Fruit fly (Drosophila melanogaster) Kc167 (cell line): ENCODE measurements around the gene CG5160.

ENCODE experiments used
- Myc ChIP-seq: fragments of >200 bp; optimal IDR thresholded peaks from 2 replicates; lab custom pipeline; 2017; ENCODE audit warnings: missing external identifiers
- Sin3A ChIP-seq: fragments of >200 bp; optimal IDR thresholded peaks from 2 replicates; lab custom pipeline; 2018; ENCODE audit warnings: missing external identifiers
- h ChIP-seq: fragments of >200 bp; optimal IDR thresholded peaks from 3 replicates; lab custom pipeline; 2018; ENCODE audit warnings: missing external identifiers
- insv ChIP-seq: fragments of >200 bp; optimal IDR thresholded peaks from 3 replicates; lab custom pipeline; 2018; ENCODE audit warnings: missing external identifiers
- psq ChIP-seq: fragments of >200 bp; optimal IDR thresholded peaks from 2 replicates; lab custom pipeline; 2017; ENCODE audit warnings: missing external identifiers
- ttk ChIP-seq: sonication (Bioruptor generic); optimal IDR thresholded peaks from 2 replicates; lab custom pipeline; 2017; ENCODE audit warnings: missing external identifiers

Gene CG5160

DNA sequence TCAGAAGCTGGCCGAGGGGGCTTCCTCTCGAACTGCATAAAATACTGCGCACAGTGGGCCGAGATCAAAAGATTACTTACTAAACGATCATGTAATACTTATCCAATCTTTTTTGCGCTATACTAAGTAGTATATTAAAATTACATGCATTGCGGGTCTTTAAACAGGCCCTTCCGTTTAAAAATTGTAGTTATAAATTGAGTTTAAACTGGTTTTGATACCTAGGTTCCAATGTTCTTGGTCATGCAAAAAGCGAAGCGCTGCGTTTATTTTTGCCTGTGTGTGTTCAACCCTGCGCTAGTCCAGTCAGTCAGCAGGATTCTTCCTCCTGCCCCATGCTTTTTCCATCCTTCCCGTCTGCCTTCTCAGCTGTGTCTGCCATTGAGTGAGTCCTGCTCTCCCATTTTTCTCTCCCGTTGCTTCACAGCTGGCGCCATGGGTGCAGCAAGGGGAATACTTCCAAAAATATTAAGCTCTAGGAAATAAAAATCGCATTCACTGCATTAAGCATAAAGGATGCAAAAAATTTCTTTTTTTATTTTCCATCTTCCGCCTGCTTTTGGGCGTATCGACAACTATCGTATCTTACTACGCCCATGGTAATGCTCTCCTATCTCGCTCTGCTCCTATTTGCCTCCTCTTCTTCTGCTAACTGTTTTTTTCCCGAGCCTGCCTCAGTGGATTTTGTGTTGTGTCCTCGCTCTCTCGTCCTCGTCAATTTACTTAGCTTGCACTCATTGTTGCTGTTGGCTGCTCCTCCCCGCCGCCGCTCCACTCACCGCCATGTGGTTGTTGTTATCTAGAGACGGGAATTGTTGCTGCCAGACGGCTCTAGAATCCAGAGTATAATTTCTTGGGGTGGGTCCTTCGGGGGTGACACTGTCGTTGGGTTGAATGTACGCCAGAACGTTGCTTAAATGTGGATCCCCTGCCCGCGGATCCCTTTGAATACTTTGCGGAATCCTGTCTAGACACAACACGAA lies 22.0 kb upstream of the CG5160 start:
- no peak for TF ChIP-seq Sin3A (lab: Kevin White, UChicago)
- no peak for TF ChIP-seq ttk (lab: Kevin White, UChicago)
- no peak for TF ChIP-seq h (lab: Kevin White, UChicago)
- no peak for TF ChIP-seq insv
- TF ChIP-seq psq, result no peak
- TF ChIP-seq Myc, result no peak

DNA sequence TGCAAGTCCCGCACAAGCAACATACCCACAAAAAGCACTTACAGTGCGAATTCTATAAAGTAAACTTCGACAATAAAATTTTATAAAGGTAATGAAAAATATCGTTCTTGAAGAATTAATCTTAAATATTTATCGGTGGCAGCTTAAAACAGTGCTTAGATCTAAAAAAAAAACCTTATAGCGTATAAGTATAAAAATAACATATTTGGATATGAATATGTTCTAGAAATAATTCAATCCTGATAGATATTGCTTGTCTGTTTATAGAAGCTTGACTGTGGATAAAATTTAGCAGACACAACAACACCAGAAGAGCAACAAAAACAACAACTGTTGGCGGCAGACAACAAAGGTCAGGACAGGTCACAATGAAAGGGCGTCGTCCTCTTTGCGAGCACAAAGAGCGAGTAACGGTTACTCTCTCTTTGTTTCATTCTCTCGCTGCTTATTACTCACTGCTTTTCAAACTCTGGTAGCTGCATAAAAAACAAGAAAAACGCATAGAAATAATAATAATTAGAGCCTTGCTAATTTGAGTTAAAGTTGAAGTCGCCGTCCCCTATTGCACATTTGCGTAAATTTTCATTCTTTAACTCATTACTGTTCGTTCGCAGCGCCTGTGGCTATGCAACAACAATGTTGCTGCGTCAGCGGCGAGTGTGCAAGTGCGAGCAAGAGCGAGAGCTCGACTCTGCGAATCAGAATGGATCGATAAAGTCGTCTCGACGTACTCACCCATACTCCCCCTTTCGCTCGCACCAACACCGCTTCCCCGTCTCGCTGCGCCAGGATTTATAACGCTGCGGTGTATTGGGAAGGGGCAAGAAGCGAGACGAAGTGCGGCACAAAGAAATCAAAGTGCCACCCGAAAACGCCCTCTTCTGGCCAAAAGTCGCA lies 21.1 kb upstream of the CG5160 start:
- TF ChIP-seq h (lab: Kevin White, UChicago) (no peak), psq (no peak), insv (no peak)

- TF ChIP-seq Sin3A (lab: Kevin White, UChicago) (no peak), Myc (no peak), ttk (lab: Kevin White, UChicago) (no peak), insv (no peak), psq (no peak), h (lab: Kevin White, UChicago) (no peak)
These were observed 19.8 kb upstream of the CG5160 start for dm6 chr2L:7418148-7418988.

DNA sequence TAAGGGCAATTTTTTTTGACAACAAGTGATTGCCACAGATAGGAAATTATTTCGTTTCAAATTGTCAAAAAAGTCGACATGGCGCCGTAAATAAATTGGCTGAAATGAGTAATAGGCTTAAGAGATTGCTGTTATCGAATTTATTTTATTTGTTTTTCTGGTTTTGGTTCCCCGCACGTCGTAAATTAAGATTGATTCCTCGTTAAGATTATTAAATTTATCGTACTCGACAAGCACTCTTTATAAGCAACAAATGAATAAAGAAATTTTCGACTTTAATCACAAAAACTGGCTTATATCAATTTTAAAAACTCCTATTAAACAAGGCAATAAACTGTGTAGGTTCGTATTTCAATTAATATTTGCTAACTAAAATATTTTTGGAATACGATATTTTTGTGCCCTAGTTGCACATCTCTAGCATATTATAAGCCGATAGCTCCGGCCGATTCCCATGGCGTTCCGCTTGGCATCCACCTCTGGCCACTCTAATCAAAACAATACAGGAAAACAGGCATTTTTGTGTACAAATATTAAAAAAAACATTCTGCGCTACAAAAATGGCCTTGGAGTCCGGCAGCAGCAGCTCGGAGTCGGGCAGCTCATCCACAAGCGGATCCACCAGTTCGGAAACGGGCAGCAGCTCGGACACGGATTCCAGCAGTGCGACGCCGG lies 13.5 kb upstream of the CG5160 start, which contains the start of gene chm:
TSS of gene chm (plus strand) at position 471 of the 675 bp plus-strand sequence.
- no peak for TF ChIP-seq psq
- no peak for TF ChIP-seq insv
- no peak for TF ChIP-seq Myc
- no peak for TF ChIP-seq h (lab: Kevin White, UChicago)
- TF ChIP-seq Sin3A (lab: Kevin White, UChicago), result no peak
- no peak for TF ChIP-seq ttk (lab: Kevin White, UChicago)

- TF ChIP-seq psq (no peak), Sin3A (lab: Kevin White, UChicago) (no peak), ttk (lab: Kevin White, UChicago) (no peak), insv (no peak), h (lab: Kevin White, UChicago) (no peak)
These were observed 12.1 kb upstream of the CG5160 start, which contains the start of gene CG15818 for dm6 chr2L:7410609-7411008. Gene CG15818, plus strand, starts transcription at chr2L:7410909.

DNA sequence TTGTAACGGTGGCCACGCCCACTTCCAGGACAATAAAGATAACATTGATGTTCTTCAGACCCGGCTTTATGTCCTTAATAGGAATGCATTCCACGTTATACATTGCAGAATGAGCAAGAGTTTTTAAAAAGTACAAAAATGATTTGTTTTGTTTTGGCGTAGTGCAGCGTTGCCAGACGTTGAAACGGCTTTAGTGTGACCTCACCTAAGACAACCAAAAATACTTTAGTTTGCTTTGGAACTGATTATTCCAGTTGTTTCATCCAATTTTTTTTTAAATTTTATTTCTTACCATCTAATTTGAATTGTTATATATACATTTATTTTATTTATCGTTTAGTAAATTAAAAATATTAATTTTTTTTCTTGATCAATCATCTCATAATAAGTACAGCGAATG lies 11.1 kb upstream of the CG5160 start, which contains the start of gene CG5181:
TSS of gene CG5181 (minus strand) at position 208 of the 400 bp plus-strand sequence.
- no peak for TF ChIP-seq ttk (lab: Kevin White, UChicago)
- TF ChIP-seq Myc, result no peak
- TF ChIP-seq h (lab: Kevin White, UChicago), result no peak

- TF ChIP-seq psq (no peak), ttk (lab: Kevin White, UChicago) (no peak), Sin3A (lab: Kevin White, UChicago) (no peak), Myc (no peak), insv (no peak), h (lab: Kevin White, UChicago) (no peak)
These were observed 10.5 kb upstream of the CG5160 start for dm6 chr2L:7409007-7409406.

- TF ChIP-seq psq (no peak), Sin3A (lab: Kevin White, UChicago) (no peak), Myc (no peak), insv (no peak), ttk (lab: Kevin White, UChicago) (no peak), h (lab: Kevin White, UChicago) (no peak)
These were observed 9.1 kb upstream of the CG5160 start for dm6 chr2L:7407638-7408037.

DNA sequence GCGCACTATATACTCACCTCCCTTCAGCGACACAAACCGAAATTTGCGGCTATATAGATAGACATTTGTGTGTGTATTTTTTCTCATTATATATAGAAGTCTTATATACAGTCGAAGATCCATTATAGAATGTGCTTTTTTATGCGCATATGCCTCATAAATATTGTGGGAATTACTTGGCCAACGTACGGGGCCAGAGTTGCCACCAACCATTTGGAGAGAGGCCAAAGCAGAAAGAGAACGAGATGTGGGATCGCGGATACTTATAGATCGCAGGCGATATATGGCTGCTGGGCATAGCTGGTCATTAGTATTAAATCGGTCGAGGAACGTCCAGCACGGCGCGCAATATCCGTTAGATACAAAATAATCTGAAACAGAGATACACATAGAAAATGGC lies 6.4 kb upstream of the CG5160 start, which contains the start of gene CG5177:
TSS of gene CG5177 (plus strand) at position 305 of the 400 bp plus-strand sequence.
- no peak for TF ChIP-seq insv
- no peak for TF ChIP-seq h (lab: Kevin White, UChicago)
- TF ChIP-seq Sin3A (lab: Kevin White, UChicago), result no peak

DNA sequence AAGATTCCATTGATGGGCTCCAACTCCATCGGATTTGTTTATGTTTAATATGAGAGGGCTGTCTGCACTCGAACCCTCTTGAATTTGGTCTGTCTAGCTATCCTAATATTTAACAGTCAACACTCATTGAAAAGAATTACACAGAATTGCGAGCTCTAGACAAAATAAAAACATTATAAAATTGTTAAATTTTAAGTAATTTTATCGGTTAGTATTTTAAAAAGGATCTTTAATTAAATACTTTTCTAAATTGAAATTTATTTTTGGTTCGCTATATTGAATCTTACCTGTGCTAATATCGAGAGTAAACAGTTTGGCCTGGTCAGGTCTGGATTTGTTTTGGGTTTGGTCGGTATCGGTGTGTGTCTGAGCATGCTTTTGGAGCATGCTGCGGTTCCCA lies 3.1 kb upstream of the CG5160 start:
- no peak for TF ChIP-seq insv
- TF ChIP-seq psq, result no peak
- no peak for TF ChIP-seq h (lab: Kevin White, UChicago)
- no peak for TF ChIP-seq ttk (lab: Kevin White, UChicago)
- TF ChIP-seq Myc, result no peak
- TF ChIP-seq Sin3A (lab: Kevin White, UChicago), result no peak

- TF ChIP-seq Myc, result no peak
- no peak for TF ChIP-seq ttk (lab: Kevin White, UChicago)
- no peak for TF ChIP-seq Sin3A (lab: Kevin White, UChicago)
- TF ChIP-seq psq, result no peak
- TF ChIP-seq h (lab: Kevin White, UChicago), result no peak
These were observed 2.5 kb upstream of the CG5160 start, which contains the start of gene CG5171 for dm6 chr2L:7401025-7401424. Gene CG5171, plus strand, starts transcription at chr2L:7401335.
